Worm (Caenorhabditis elegans) whole organism, young adult: ENCODE results near the gene daf-10.

Experiments used
- F23B12.7 ChIP-seq: sonication (generic microtip); optimal IDR thresholded peaks from 2 replicates; lab custom pipeline; 2017; ENCODE audit warnings: missing genetic modification characterization, mild to moderate bottlenecking, missing compliant biosample characterization, antibody characterized with exemption, moderate library complexity; ENCODE audit not compliant: insufficient read depth
- F33H1.4 ChIP-seq: fragments of 200-800 bp; sonication (Bioruptor generic); IDR thresholded peaks from 2 replicates; pipeline ENCODE4 v1.3.6; 2022; ENCODE audit warnings: missing genetic modification reagents, missing genetic modification characterization, missing compliant biosample characterization
- F49E8.2 ChIP-seq: sonication (generic microtip); optimal IDR thresholded peaks from 3 replicates; lab custom pipeline; 2017; ENCODE audit warnings: missing genetic modification characterization, mild to moderate bottlenecking, missing compliant biosample characterization, antibody characterized with exemption, moderate library complexity; ENCODE audit not compliant: insufficient read depth
- K11D2.4 ChIP-seq: fragments of 200-800 bp; sonication (Bioruptor generic); IDR thresholded peaks from 2 replicates; pipeline ENCODE4 v1.3.6; 2022; ENCODE audit warnings: missing genetic modification reagents, missing genetic modification characterization, missing compliant biosample characterization
- K12H6.12 ChIP-seq: fragments of 200-800 bp; sonication (Bioruptor generic); optimal IDR thresholded peaks from 2 replicates; lab custom pipeline; 2018; ENCODE audit warnings: mild to moderate bottlenecking, missing genetic modification characterization, missing compliant biosample characterization
- Y53F4B.3 ChIP-seq: fragments of 200-800 bp; sonication (Bioruptor generic); IDR thresholded peaks from 2 replicates; pipeline ENCODE4 v1.3.6; 2022; ENCODE audit warnings: missing genetic modification reagents, missing genetic modification characterization, missing compliant biosample characterization
- Y53G8AR.9 ChIP-seq: fragments of 200-800 bp; sonication (Bioruptor generic); conservative IDR thresholded peaks from 2 replicates; pipeline ENCODE4 v1.3.6; 2022; ENCODE audit warnings: missing genetic modification reagents, missing genetic modification characterization, missing compliant biosample characterization
- Y79H2A.3 ChIP-seq: fragments of 200-800 bp; sonication (Bioruptor generic); conservative IDR thresholded peaks from 2 replicates; pipeline ENCODE4 v1.3.6; 2022; ENCODE audit warnings: missing genetic modification reagents, missing genetic modification characterization, missing compliant biosample characterization
- akir-1 ChIP-seq: fragments of 200-800 bp; sonication (Bioruptor generic); optimal IDR thresholded peaks from 2 replicates; lab custom pipeline; 2018; ENCODE audit warnings: mild to moderate bottlenecking, missing genetic modification characterization, moderate library complexity, missing compliant biosample characterization
- ama-1 ChIP-seq, 3 experiments: fragments of 150-350 bp in 1 of 3; sonication (generic microtip) in 2 of 3; optimal IDR thresholded peaks; 2 replicates each; lab custom pipeline; 2014 to 2018; ENCODE audit warnings: missing biosample characterization in 2 of 3, missing genetic modification characterization in 2 of 3, missing genetic modification reagents in 2 of 3
- bed-2 ChIP-seq: fragments of 200-800 bp; sonication (Bioruptor generic); IDR thresholded peaks from 2 replicates; pipeline ENCODE4 v1.3.6; 2022; ENCODE audit warnings: missing genetic modification reagents, missing genetic modification characterization, missing compliant biosample characterization
- ccch-3 ChIP-seq: fragments of 200-800 bp; sonication (Bioruptor generic); optimal IDR thresholded peaks from 2 replicates; lab custom pipeline; 2018; ENCODE audit warnings: mild to moderate bottlenecking, missing genetic modification characterization, missing compliant biosample characterization
- cebp-1 ChIP-seq, 2 experiments: fragments of 200-800 bp in 1 of 2; sonication (Bioruptor generic) in 1 of 2; sonication (generic microtip) in 1 of 2; IDR thresholded peaks in 1 of 2; optimal IDR thresholded peaks in 1 of 2; 2 replicates each; pipeline versions ENCODE4 v1.3.6 to Lab custom; 2017 to 2022; ENCODE audit warnings: missing compliant biosample characterization in 2 of 2, missing genetic modification characterization in 2 of 2, mild to moderate bottlenecking in 1 of 2, missing genetic modification reagents in 1 of 2, moderate library complexity in 1 of 2
- ceh-79 ChIP-seq: sonication (generic microtip); optimal IDR thresholded peaks from 2 replicates; lab custom pipeline; 2017; ENCODE audit warnings: mild to moderate bottlenecking, missing genetic modification characterization, missing compliant biosample characterization
- ceh-91 ChIP-seq: fragments of 200-800 bp; sonication (Bioruptor generic); IDR thresholded peaks from 2 replicates; pipeline ENCODE4 v1.3.6; 2022; ENCODE audit warnings: missing genetic modification reagents, missing genetic modification characterization, missing compliant biosample characterization
- chd-7 ChIP-seq: sonication (generic microtip); optimal IDR thresholded peaks from 2 replicates; lab custom pipeline; 2016; ENCODE audit warnings: mild to moderate bottlenecking, missing genetic modification characterization, moderate library complexity, missing compliant biosample characterization
- dox-1 ChIP-seq: fragments of 200-800 bp; sonication (Bioruptor generic); IDR thresholded peaks from 2 replicates; pipeline ENCODE4 v1.3.6; 2022; ENCODE audit warnings: missing genetic modification reagents, missing genetic modification characterization, missing compliant biosample characterization
- efl-1 ChIP-seq: fragments of 150-350 bp; optimal IDR thresholded peaks from 2 replicates; lab custom pipeline; 2014; ENCODE audit warnings: missing biosample characterization, missing genetic modification reagents, missing genetic modification characterization
- egl-44 ChIP-seq: fragments of 200-800 bp; sonication (Bioruptor generic); IDR thresholded peaks from 2 replicates; pipeline ENCODE4 v1.3.6; 2022; ENCODE audit warnings: missing genetic modification reagents, missing genetic modification characterization, missing compliant biosample characterization
- egrh-3 ChIP-seq: fragments of 200-800 bp; sonication (Bioruptor generic); IDR thresholded peaks from 2 replicates; pipeline ENCODE4 v1.3.6; 2022; ENCODE audit warnings: missing genetic modification reagents, missing genetic modification characterization, missing compliant biosample characterization
- ets-4 ChIP-seq: fragments of 200-800 bp; sonication (Bioruptor generic); optimal IDR thresholded peaks from 2 replicates; lab custom pipeline; 2018; ENCODE audit warnings: mild to moderate bottlenecking, missing genetic modification characterization, missing compliant biosample characterization
- him-1 ChIP-seq: sonication (generic microtip); optimal IDR thresholded peaks from 2 replicates; lab custom pipeline; 2016; ENCODE audit warnings: missing genotype, missing genetic modification reagents, missing genetic modification characterization, missing compliant biosample characterization
- hlh-26 ChIP-seq: fragments of 200-800 bp; sonication (Bioruptor generic); conservative IDR thresholded peaks from 2 replicates; pipeline ENCODE4 v1.3.6; 2022; ENCODE audit warnings: missing genetic modification reagents, missing genetic modification characterization, missing compliant biosample characterization
- hmg-20 ChIP-seq: fragments of 200-800 bp; sonication (Bioruptor generic); IDR thresholded peaks from 2 replicates; pipeline ENCODE4 v1.3.6; 2022; ENCODE audit warnings: missing genetic modification reagents, missing genetic modification characterization, missing compliant biosample characterization
- hsf-1 ChIP-seq: fragments of 200-800 bp; sonication (Bioruptor generic); IDR thresholded peaks from 2 replicates; pipeline ENCODE4 v1.3.6; 2022; ENCODE audit warnings: missing genetic modification reagents, missing genetic modification characterization, missing compliant biosample characterization
- lin-26 ChIP-seq: fragments of 200-800 bp; sonication (Bioruptor generic); IDR thresholded peaks from 2 replicates; pipeline ENCODE4 v1.3.6; 2022; ENCODE audit warnings: missing genetic modification reagents, missing genetic modification characterization, missing compliant biosample characterization
- lin-35 ChIP-seq, 3 experiments: fragments of 150-350 bp in 2 of 3; sonication (generic microtip) in 1 of 3; optimal IDR thresholded peaks; 2 replicates each; lab custom pipeline; 2014 to 2018; ENCODE audit warnings: missing biosample characterization in 3 of 3, missing genetic modification characterization in 3 of 3, missing genetic modification reagents in 3 of 3
- lin-54 ChIP-seq: fragments of 200-800 bp; sonication (Bioruptor generic); optimal IDR thresholded peaks from 2 replicates; lab custom pipeline; 2018; ENCODE audit warnings: mild to moderate bottlenecking, missing genetic modification characterization, missing compliant biosample characterization
- lir-1 ChIP-seq: fragments of 200-800 bp; sonication (Bioruptor generic); conservative IDR thresholded peaks from 2 replicates; pipeline ENCODE4 v1.3.6; 2022; ENCODE audit warnings: missing genetic modification reagents, missing genetic modification characterization, missing compliant biosample characterization
- lsl-1 ChIP-seq: fragments of 200-800 bp; sonication (Bioruptor generic); optimal IDR thresholded peaks from 2 replicates; lab custom pipeline; 2018; ENCODE audit warnings: mild to moderate bottlenecking, missing genetic modification characterization, moderate library complexity, missing compliant biosample characterization
- madf-6 ChIP-seq: fragments of 200-800 bp; sonication (Bioruptor generic); IDR thresholded peaks from 2 replicates; pipeline ENCODE4 v1.3.6; 2022; ENCODE audit warnings: missing genetic modification reagents, missing genetic modification characterization, missing compliant biosample characterization
- madf-8 ChIP-seq: fragments of 200-800 bp; sonication (Bioruptor generic); conservative IDR thresholded peaks from 2 replicates; pipeline ENCODE4 v1.3.6; 2022; ENCODE audit warnings: missing genetic modification reagents, missing genetic modification characterization, missing compliant biosample characterization
- mcd-1 ChIP-seq: fragments of 200-800 bp; sonication (Bioruptor generic); IDR thresholded peaks from 2 replicates; pipeline ENCODE4 v1.3.6; 2022; ENCODE audit warnings: missing genetic modification reagents, missing genetic modification characterization, missing compliant biosample characterization
- repo-1 ChIP-seq: sonication (generic microtip); optimal IDR thresholded peaks from 2 replicates; lab custom pipeline; 2017; ENCODE audit warnings: mild to moderate bottlenecking, missing genetic modification characterization, missing compliant biosample characterization
- snpc-1.3 ChIP-seq: sonication (generic microtip); optimal IDR thresholded peaks from 2 replicates; lab custom pipeline; 2017; ENCODE audit warnings: missing genetic modification characterization, mild to moderate bottlenecking, missing compliant biosample characterization, antibody characterized with exemption, moderate library complexity, missing genotype, missing genetic modification reagents; ENCODE audit not compliant: insufficient read depth
- snpc-4 ChIP-seq, 5 experiments: fragments of 150-350 bp in 1 of 5; sonication (generic microtip) in 4 of 5; optimal IDR thresholded peaks; 2 replicates each; lab custom pipeline; 2014 to 2018; ENCODE audit warnings: missing genetic modification characterization in 5 of 5, missing biosample characterization in 3 of 5, antibody characterized with exemption in 2 of 5, mild to moderate bottlenecking in 2 of 5, missing compliant biosample characterization in 2 of 5, missing genotype in 2 of 5, moderate library complexity in 2 of 5, missing genetic modification reagents in 1 of 5
- tbp1 ChIP-seq: fragments of 200-800 bp; sonication (Bioruptor generic); optimal IDR thresholded peaks from 2 replicates; lab custom pipeline; 2018; ENCODE audit warnings: mild to moderate bottlenecking, missing genetic modification characterization, missing compliant biosample characterization
- unc-130 ChIP-seq: sonication (generic microtip); optimal IDR thresholded peaks from 2 replicates; lab custom pipeline; 2016; ENCODE audit warnings: missing genetic modification reagents, missing genetic modification characterization, missing compliant biosample characterization
- xnd-1 ChIP-seq: sonication (generic microtip); optimal IDR thresholded peaks from 2 replicates; lab custom pipeline; 2016; ENCODE audit warnings: missing genotype, missing genetic modification reagents, missing genetic modification characterization, missing compliant biosample characterization
- ztf-26 ChIP-seq: sonication (generic microtip); optimal IDR thresholded peaks from 2 replicates; lab custom pipeline; 2017; ENCODE audit warnings: missing genetic modification characterization, missing compliant biosample characterization
- ztf-3 ChIP-seq: fragments of 200-800 bp; sonication (Bioruptor generic); optimal IDR thresholded peaks from 2 replicates; lab custom pipeline; 2018; ENCODE audit warnings: mild to moderate bottlenecking, missing genetic modification characterization, missing compliant biosample characterization

The daf-10 gene

DNA sequence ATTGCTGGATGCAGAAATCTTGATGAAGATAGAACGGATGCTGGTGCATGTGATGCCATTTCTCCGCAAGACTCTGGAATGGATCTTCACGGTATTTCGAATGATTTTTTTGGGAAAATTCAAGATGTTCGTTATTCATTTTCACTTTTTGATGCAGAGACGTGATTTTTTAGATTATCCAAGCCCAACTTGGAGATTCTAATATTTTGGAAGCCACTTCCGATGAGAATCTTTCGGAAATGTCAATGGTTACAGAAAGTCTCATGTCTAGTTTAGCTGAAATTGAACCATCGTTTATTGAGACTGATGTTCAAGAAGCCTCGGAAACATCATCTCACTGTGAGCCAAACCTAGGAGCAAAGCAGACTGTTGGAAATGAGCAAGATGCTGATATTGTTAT is 45.2 kb downstream of the daf-10 start:
- TF ChIP-seq tbp1 (GFP tag; lab: Kevin White, UChicago) (no peak), egrh-3 (no peak), F49E8.2 (tag; lab: Kevin White, UChicago) (no peak), ceh-91 (no peak), F23B12.7 (tag; lab: Kevin White, UChicago) (no peak), Y53G8AR.9 (GFP tag; lab: Robert Waterston, UW) (no peak), K12H6.12 (no peak), him-1 (tag; lab: Kevin White, UChicago) (no peak), ccch-3 (GFP tag; lab: Kevin White, UChicago) (no peak), egl-44 (GFP tag; lab: Robert Waterston, UW) (no peak), ztf-26 (no peak), hsf-1 (GFP tag; lab: Robert Waterston, UW) (no peak)

DNA sequence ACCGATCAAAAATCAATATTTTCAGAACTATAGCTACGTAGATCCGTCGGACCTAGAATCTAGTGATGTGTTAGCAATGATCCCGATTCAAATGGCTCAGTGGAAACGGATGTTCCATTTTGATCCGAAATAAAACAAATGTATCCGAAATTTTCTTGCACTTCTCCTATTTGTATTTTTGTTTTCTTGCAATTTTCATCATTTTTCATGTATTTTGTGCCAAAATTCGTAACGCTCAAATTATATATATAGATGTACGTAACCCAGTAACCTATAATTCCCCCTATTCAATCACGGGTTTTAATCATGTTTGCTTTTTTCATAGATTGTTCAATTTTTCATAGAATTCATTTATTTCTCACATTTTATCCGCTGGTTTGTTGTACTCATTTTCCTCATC is 47.1 kb downstream of the daf-10 start, which contains the start of gene gldi-10:
Gene gldi-10, plus strand, starts transcription at position 301 of the 400 bp plus-strand sequence.
- TF ChIP-seq hmg-20 (GFP tag; lab: Robert Waterston, UW) (no peak), hlh-26 (GFP tag; lab: Robert Waterston, UW) (no peak), lin-26 (GFP tag; lab: Robert Waterston, UW) (no peak), unc-130 (GFP tag; lab: Kevin White, UChicago) (no peak), bed-2 (GFP tag; lab: Robert Waterston, UW) (no peak), Y79H2A.3 (no peak), lir-1 (GFP tag; lab: Robert Waterston, UW) (no peak), snpc-1.3 (tag; lab: Kevin White, UChicago) (no peak), ztf-3 (GFP tag; lab: Kevin White, UChicago) (no peak), akir-1 (no peak), mcd-1 (GFP tag; lab: Robert Waterston, UW) (no peak), K12H6.12 (no peak)

DNA sequence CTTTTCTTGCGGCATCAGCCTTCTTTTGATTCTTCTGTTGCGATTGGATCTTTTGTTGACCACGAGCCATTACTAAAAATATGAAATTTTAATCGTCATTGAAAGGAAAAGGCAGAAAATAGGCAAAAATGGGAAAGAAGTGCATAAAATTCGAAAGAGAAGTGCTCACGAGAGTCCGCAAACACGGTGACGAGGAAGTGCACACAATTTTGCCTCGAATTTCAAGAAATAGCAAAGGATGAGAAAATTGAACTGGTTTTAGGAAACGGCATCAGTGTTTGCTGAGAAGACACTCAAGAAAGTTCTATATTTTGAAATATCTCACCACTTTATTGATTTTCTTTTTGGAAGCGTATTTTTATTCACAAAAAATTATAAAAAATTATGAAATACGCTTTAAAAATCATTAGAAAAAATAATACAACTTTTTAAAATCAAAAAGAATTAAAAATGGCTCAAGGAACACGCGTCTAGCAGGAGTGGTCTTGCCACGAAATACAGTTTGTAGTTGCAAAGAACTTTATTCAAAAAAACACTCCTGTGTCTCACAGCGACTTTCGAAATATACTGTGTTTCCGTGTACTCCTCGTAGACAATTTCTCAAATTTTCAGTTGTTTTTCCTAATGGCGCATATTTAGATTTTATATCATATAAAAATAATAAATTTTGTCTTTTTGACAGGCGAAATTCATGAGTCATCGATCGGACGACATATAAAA is 49.7 kb downstream of the daf-10 start, which contains the start of the genes znf-706 and cpna-3:
Gene znf-706, minus strand, starts transcription at position 72 of the 720 bp plus-strand sequence.
Gene cpna-3, plus strand, starts transcription at position 683 of the 720 bp plus-strand sequence.
- TF ChIP-seq ceh-79 (tag; lab: Kevin White, UChicago) (no peak), snpc-4 (GFP tag; optimal IDR thresholded peaks at IDR 0.05; lab: Kevin White, UChicago) (no peak), snpc-4 (tag; optimal IDR thresholded peaks at IDR 0.05; lab: Kevin White, UChicago) (peak in 2 of 4 experiments; percentile 21 to 62), lin-35 (GFP tag; optimal IDR thresholded peaks at IDR 0.05; lab: Kevin White, UChicago) (no peak), F33H1.4 (GFP tag; lab: Robert Waterston, UW) (peak; percentile 88), repo-1 (no peak), F23B12.7 (tag; lab: Kevin White, UChicago) (peak; percentile 36), xnd-1 (peak; percentile 35), lsl-1 (GFP tag; lab: Kevin White, UChicago) (peak; percentile 91), ets-4 (GFP tag; lab: Kevin White, UChicago) (no peak), chd-7 (no peak), dox-1 (GFP tag; lab: Robert Waterston, UW) (no peak), lin-54 (GFP tag; lab: Kevin White, UChicago) (peak; percentile 57), F49E8.2 (tag; lab: Kevin White, UChicago) (peak; percentile 60), cebp-1 (GFP tag; IDR thresholded peaks at IDR 0.05; lab: Robert Waterston, UW) (no peak), cebp-1 (tag; optimal IDR thresholded peaks at IDR 0.05; lab: Kevin White, UChicago) (peak; percentile 42), efl-1 (peak; percentile 32), madf-6 (peak; percentile 81), ceh-91 (peak; percentile 73), madf-8 (GFP tag; lab: Robert Waterston, UW) (peak; percentile 61), Y53F4B.3 (GFP tag; lab: Robert Waterston, UW) (no peak), K11D2.4 (no peak), tbp1 (GFP tag; lab: Kevin White, UChicago) (peak; percentile 37), ama-1 (optimal IDR thresholded peaks at IDR 0.05; lab: Kevin White, UChicago) (no peak), ama-1 (GFP tag; optimal IDR thresholded peaks at IDR 0.05; lab: Kevin White, UChicago) (no peak), akir-1 (no peak), snpc-1.3 (tag; lab: Kevin White, UChicago) (peak; percentile 69), K12H6.12 (no peak)
